Worm (Caenorhabditis elegans) whole organism, late embryonic: ENCODE data around the gene srx-78.

Experiments used
- fkh-10 ChIP-seq: fragments of 150-350 bp; optimal IDR thresholded peaks from 2 replicates; lab custom pipeline; 2014; ENCODE audit warnings: missing biosample characterization, missing genetic modification reagents, missing genetic modification characterization
- hlh-6 ChIP-seq: sonication (generic microtip); optimal IDR thresholded peaks from 2 replicates; lab custom pipeline; 2016; ENCODE audit warnings: missing genotype, missing genetic modification characterization, missing compliant biosample characterization
- nhr-11 ChIP-seq: fragments of 150-350 bp; optimal IDR thresholded peaks from 2 replicates; lab custom pipeline; 2014; ENCODE audit warnings: missing biosample characterization, missing genetic modification characterization
- zip-5 ChIP-seq: sonication (generic microtip); optimal IDR thresholded peaks from 2 replicates; lab custom pipeline; 2016; ENCODE audit warnings: missing genetic modification characterization, missing compliant biosample characterization

DNA sequence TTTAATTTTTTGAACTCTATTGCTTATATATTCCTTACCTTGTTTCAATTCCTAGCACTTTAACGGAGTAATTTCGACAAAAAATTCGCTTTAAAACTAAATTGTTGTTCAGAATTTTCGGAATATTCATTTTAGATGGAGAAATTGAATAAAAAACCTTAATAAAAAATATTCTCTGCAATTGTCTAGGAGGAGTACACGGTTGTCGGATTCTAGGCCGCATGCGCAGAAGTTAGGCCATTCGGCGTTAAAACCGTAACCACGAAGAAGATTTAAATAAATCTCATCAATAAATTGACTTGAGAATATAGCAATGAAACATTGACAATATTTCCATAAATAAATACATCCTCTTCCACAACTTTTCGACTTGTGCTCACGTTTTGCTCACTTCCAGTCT, 12.6 kb upstream of the srx-78 start, which contains the start of the genes C01G10.10 and C01G10.9:
- TF ChIP-seq hlh-6 (tag; lab: Kevin White, UChicago) (no peak), nhr-11 (tag; lab: Kevin White, UChicago) (no peak), fkh-10 (GFP tag; lab: Kevin White, UChicago) (no peak), zip-5 (tag; lab: Kevin White, UChicago) (peak; percentile 78)
